Worm (Caenorhabditis elegans) whole organism, L2 larva: Measurements from ENCODE around the gene T13G4.4.
A peak's percentile ranks its signal among the peaks of the same experiment; 100 is the strongest.

ENCODE experiments used
- alr-1 ChIP-seq: fragments of 150-350 bp; optimal IDR thresholded peaks from 2 replicates; lab custom pipeline; 2014; ENCODE audit warnings: missing biosample characterization, missing genetic modification characterization
- ceh-82 ChIP-seq: fragments of 150-350 bp; optimal IDR thresholded peaks from 2 replicates; lab custom pipeline; 2014; ENCODE audit warnings: missing biosample characterization, missing genetic modification characterization
- egl-27 ChIP-seq: sonication (generic microtip); optimal IDR thresholded peaks from 3 replicates; lab custom pipeline; 2017; ENCODE audit warnings: missing biosample characterization, missing genetic modification reagents, missing genetic modification characterization
- fos-1 ChIP-seq: fragments of 150-350 bp; optimal IDR thresholded peaks from 2 replicates; lab custom pipeline; 2014; ENCODE audit warnings: missing biosample characterization, missing genetic modification characterization
- peb-1 ChIP-seq: fragments of 150-350 bp; optimal IDR thresholded peaks from 2 replicates; lab custom pipeline; 2014; ENCODE audit warnings: missing biosample characterization, missing genetic modification characterization
- unc-62 ChIP-seq: fragments of 150-350 bp; optimal IDR thresholded peaks from 2 replicates; lab custom pipeline; 2014; ENCODE audit warnings: missing biosample characterization, missing genetic modification reagents, missing genetic modification characterization

The T13G4.4 gene

ce11 chrX:1147394-1147793, 44.1 kb downstream of the T13G4.4 start:
- TF ChIP-seq fos-1 (tag; lab: Kevin White, UChicago) (peak; percentile 40), peb-1 (tag; lab: Kevin White, UChicago) (no peak)

- no peak for TF ChIP-seq ceh-82 (tag; lab: Kevin White, UChicago)
- TF ChIP-seq egl-27 (tag; lab: Kevin White, UChicago), result no peak
- TF ChIP-seq unc-62 (GFP tag; lab: Kevin White, UChicago), result no peak
- no peak for TF ChIP-seq alr-1 (tag; lab: Kevin White, UChicago)
- TF ChIP-seq, all 48 proteins: peak for 0
Measured at ce11 chrX:1141617-1142016, 49.9 kb downstream of the T13G4.4 start.
